Worm (Caenorhabditis elegans): ENCODE data around the gene snrp-40.1.

snrp-40.1 gene

ce11 chrX:11262319-11263074 lies 37.1 kb downstream of the snrp-40.1 start, which contains the start of gene C03A3.2 (continued):
- TF ChIP-seq hpl-2 (GFP tag; optimal IDR thresholded peaks at IDR 0.05) (no peak), fos-1 (tag; optimal IDR thresholded peaks at IDR 0.05) (peak; percentile 67), nhr-85 (tag) (peak; percentile 71), elt-2 (tag; optimal IDR thresholded peaks at IDR 0.05) (peak; percentile 5), mef-2 (tag; optimal IDR thresholded peaks at IDR 0.05) (no peak), nhr-11 (tag; optimal IDR thresholded peaks at IDR 0.05) (no peak), zag-1 (tag; optimal IDR thresholded peaks at IDR 0.05) (no peak), ztf-4 (tag; optimal IDR thresholded peaks at IDR 0.05) (peak; percentile 11), F16B12.6 (tag; optimal IDR thresholded peaks at IDR 0.05) (no peak), hlh-4 (tag; optimal IDR thresholded peaks at IDR 0.05) (no peak)

- TF ChIP-seq jun-1 (tag; optimal IDR thresholded peaks at IDR 0.05) (no peak), nhr-71 (tag; optimal IDR thresholded peaks at IDR 0.05) (peak; percentile 8), rnt-1 (tag; optimal IDR thresholded peaks at IDR 0.05) (no peak), pag-3 (tag; optimal IDR thresholded peaks at IDR 0.05; ENCODE audit: borderline replicate concordance, insufficient read depth) (no peak), lsy-2 (tag; optimal IDR thresholded peaks at IDR 0.05) (peak in 1 of 2 experiments; percentile 5), lin-14 (GFP tag; optimal IDR thresholded peaks at IDR 0.05) (peak; percentile 76), nhr-47 (tag; optimal IDR thresholded peaks at IDR 0.05) (peak; percentile 4), nhr-19 (GFP tag; conservative IDR thresholded peaks at IDR 0.05) (no peak), snpc-4 (tag; optimal IDR thresholded peaks at IDR 0.05) (no peak), sptf-1 (tag; optimal IDR thresholded peaks at IDR 0.05) (no peak), swsn-7 (tag; optimal IDR thresholded peaks at IDR 0.05) (peak; percentile 4), aly-2 (tag; optimal IDR thresholded peaks at IDR 0.05) (no peak), skn-1 (tag; optimal IDR thresholded peaks at IDR 0.05) (no peak), tbx-2 (tag; optimal IDR thresholded peaks at IDR 0.05) (peak; percentile 19), ets-5 (GFP tag; IDR thresholded peaks at IDR 0.05) (no peak), mef-2 (tag; optimal IDR thresholded peaks at IDR 0.05) (no peak), dsc-1 (tag; optimal IDR thresholded peaks at IDR 0.05) (peak; percentile 22), ceh-82 (tag; optimal IDR thresholded peaks at IDR 0.05) (peak in 1 of 3 experiments; percentile 28)
These were observed 42.5 kb downstream of the snrp-40.1 start, which contains the start of gene C03A3.1 for ce11 chrX:11257071-11257470. TSS of gene C03A3.1 (plus strand) at chrX:11257361.

- TF ChIP-seq efl-3 (GFP tag; optimal IDR thresholded peaks at IDR 0.05) (no peak), swsn-7 (tag; optimal IDR thresholded peaks at IDR 0.05) (peak; percentile 61), aha-1 (tag; optimal IDR thresholded peaks at IDR 0.05) (no peak), sptf-1 (tag; optimal IDR thresholded peaks at IDR 0.05) (no peak), nhr-76 (tag; optimal IDR thresholded peaks at IDR 0.05) (no peak), xbp-1 (tag; optimal IDR thresholded peaks at IDR 0.05) (peak; percentile 55), lir-3 (tag; optimal IDR thresholded peaks at IDR 0.05; ENCODE audit: poor library complexity) (peak; percentile 49), lin-14 (GFP tag; optimal IDR thresholded peaks at IDR 0.05) (peak; percentile 68), efl-1 (optimal IDR thresholded peaks at IDR 0.05) (peak in 1 of 2 experiments; percentile 14), efl-1 (GFP tag; optimal IDR thresholded peaks at IDR 0.05 in 1 of 2) (no peak), elt-3 (tag; optimal IDR thresholded peaks at IDR 0.05) (peak in 2 of 6 experiments; percentile 12 to 25), hpl-2 (GFP tag; optimal IDR thresholded peaks at IDR 0.05) (no peak), snu-23 (GFP tag; optimal IDR thresholded peaks at IDR 0.05) (peak; percentile 81), fos-1 (tag; optimal IDR thresholded peaks at IDR 0.05) (peak; percentile 46), sup-37 (GFP tag; optimal IDR thresholded peaks at IDR 0.05) (no peak), mab-9 (GFP tag; IDR thresholded peaks at IDR 0.05) (no peak), irx-1 (tag; optimal IDR thresholded peaks at IDR 0.05) (peak; percentile 12), lsy-2 (tag; optimal IDR thresholded peaks at IDR 0.05) (peak; percentile 36 to 59), skn-1 (tag; optimal IDR thresholded peaks at IDR 0.05) (peak; percentile 52), pax-3 (tag; optimal IDR thresholded peaks at IDR 0.05) (no peak), unc-98 (GFP tag; IDR thresholded peaks at IDR 0.05) (no peak), fkh-8 (tag; optimal IDR thresholded peaks at IDR 0.05) (peak; percentile 55), zip-4 (GFP tag; optimal IDR thresholded peaks at IDR 0.05) (no peak), sox-4 (tag; optimal IDR thresholded peaks at IDR 0.05) (peak; percentile 22), pag-3 (tag; optimal IDR thresholded peaks at IDR 0.05; ENCODE audit: borderline replicate concordance, insufficient read depth) (no peak), snpc-4 (tag; optimal IDR thresholded peaks at IDR 0.05) (peak; percentile 24), elt-2 (tag; optimal IDR thresholded peaks at IDR 0.05) (peak; percentile 28), ceh-63 (GFP tag; optimal IDR thresholded peaks at IDR 0.05) (no peak), nhr-77 (tag; optimal IDR thresholded peaks at IDR 0.05) (peak; percentile 1), dsc-1 (tag; optimal IDR thresholded peaks at IDR 0.05) (peak; percentile 54), ztf-11 (tag; optimal IDR thresholded peaks at IDR 0.05) (peak in 1 of 2 experiments; percentile 36), jun-1 (tag; optimal IDR thresholded peaks at IDR 0.05) (peak; percentile 9)
These were observed 47.2 kb downstream of the snrp-40.1 start for ce11 chrX:11252429-11252828.

Data from whole organism, L1 larva.